Worm (Caenorhabditis elegans): ENCODE measurements around the gene srx-137.

ce11 chrV:13889516-13889915, 26.9 kb downstream of the srx-137 start, which contains the start of gene spp-12:
- TF ChIP-seq flt-1 (GFP tag; IDR thresholded peaks at IDR 0.05) = no peak
- TF ChIP-seq ztf-23 (GFP tag; IDR thresholded peaks at IDR 0.05) = no peak
- no peak for TF ChIP-seq ref-1 (GFP tag; conservative IDR thresholded peaks at IDR 0.05)
- no peak for TF ChIP-seq ztf-29 (GFP tag; IDR thresholded peaks at IDR 0.05)
- TF ChIP-seq cog-1 (tag; optimal IDR thresholded peaks at IDR 0.05) = no peak
- TF ChIP-seq med-1 (GFP tag; optimal IDR thresholded peaks at IDR 0.05; ENCODE audit: insufficient read depth) = no peak
- no peak for TF ChIP-seq klf-2 (GFP tag; conservative IDR thresholded peaks at IDR 0.05)
- no peak for TF ChIP-seq tab-1 (GFP tag; IDR thresholded peaks at IDR 0.05)
- no peak for TF ChIP-seq T22C8.4 (GFP tag; IDR thresholded peaks at IDR 0.05)
